Worm (Caenorhabditis elegans) whole organism, young adult: ENCODE results near the gene oac-22.

Experiments used
- F10E7.11 ChIP-seq: sonication (generic microtip); optimal IDR thresholded peaks from 2 replicates; lab custom pipeline; 2017; ENCODE audit warnings: mild to moderate bottlenecking, missing genetic modification characterization, moderate library complexity, missing compliant biosample characterization
- ekl-4 ChIP-seq: fragments of 200-800 bp; sonication (Bioruptor generic); IDR thresholded peaks from 2 replicates; pipeline ENCODE4 v1.3.6; 2022; ENCODE audit warnings: missing genetic modification reagents, missing genetic modification characterization, missing compliant biosample characterization
- ets-4 ChIP-seq: fragments of 200-800 bp; sonication (Bioruptor generic); optimal IDR thresholded peaks from 2 replicates; lab custom pipeline; 2018; ENCODE audit warnings: mild to moderate bottlenecking, missing genetic modification characterization, missing compliant biosample characterization
- him-1 ChIP-seq: sonication (generic microtip); optimal IDR thresholded peaks from 2 replicates; lab custom pipeline; 2016; ENCODE audit warnings: missing genotype, missing genetic modification reagents, missing genetic modification characterization, missing compliant biosample characterization
- lsy-27 ChIP-seq: sonication (generic microtip); optimal IDR thresholded peaks from 2 replicates; lab custom pipeline; 2017; ENCODE audit warnings: missing genetic modification characterization, mild to moderate bottlenecking, missing compliant biosample characterization, antibody characterized with exemption, missing genotype, borderline replicate concordance; ENCODE audit not compliant: insufficient read depth
- mxl-1 ChIP-seq: sonication (generic microtip); optimal IDR thresholded peaks from 2 replicates; lab custom pipeline; 2016; ENCODE audit warnings: missing genetic modification characterization, missing compliant biosample characterization
- nhr-90 ChIP-seq: sonication (generic microtip); optimal IDR thresholded peaks from 2 replicates; lab custom pipeline; 2016; ENCODE audit warnings: missing genotype, mild to moderate bottlenecking, missing genetic modification characterization, missing compliant biosample characterization
- pha-4 ChIP-seq: fragments of 150-350 bp; sonication (generic microtip); optimal IDR thresholded peaks from 2 replicates; lab custom pipeline; 2014; ENCODE audit warnings: missing biosample characterization, missing genetic modification reagents, missing genetic modification characterization
- unc-130 ChIP-seq: sonication (generic microtip); optimal IDR thresholded peaks from 2 replicates; lab custom pipeline; 2016; ENCODE audit warnings: missing genetic modification reagents, missing genetic modification characterization, missing compliant biosample characterization
- ztf-6 ChIP-seq: fragments of 200-800 bp; sonication (Bioruptor generic); IDR thresholded peaks from 2 replicates; pipeline ENCODE4 v1.3.6; 2022; ENCODE audit warnings: missing genetic modification reagents, missing genetic modification characterization, missing compliant biosample characterization

- TF ChIP-seq nhr-90 (tag; lab: Kevin White, UChicago) (no peak), ztf-6 (GFP tag; lab: Robert Waterston, UW) (no peak), unc-130 (GFP tag; lab: Kevin White, UChicago) (no peak), mxl-1 (no peak), lsy-27 (tag; lab: Kevin White, UChicago) (no peak), him-1 (tag; lab: Kevin White, UChicago) (no peak), F10E7.11 (tag; lab: Kevin White, UChicago) (no peak), ets-4 (GFP tag; lab: Kevin White, UChicago) (no peak), pha-4 (tag; lab: Kevin White, UChicago) (no peak), ekl-4 (GFP tag; lab: Robert Waterston, UW) (no peak)
Measured at ce11 chrIV:3894770-3895169, 9.3 kb downstream of the oac-22 start, which contains the start of gene dct-8.
